Worm (Caenorhabditis elegans): ENCODE data around the gene ppk-3.
A peak's percentile ranks its signal among the peaks of the same experiment; 100 is the strongest.

The ppk-3 gene

DNA sequence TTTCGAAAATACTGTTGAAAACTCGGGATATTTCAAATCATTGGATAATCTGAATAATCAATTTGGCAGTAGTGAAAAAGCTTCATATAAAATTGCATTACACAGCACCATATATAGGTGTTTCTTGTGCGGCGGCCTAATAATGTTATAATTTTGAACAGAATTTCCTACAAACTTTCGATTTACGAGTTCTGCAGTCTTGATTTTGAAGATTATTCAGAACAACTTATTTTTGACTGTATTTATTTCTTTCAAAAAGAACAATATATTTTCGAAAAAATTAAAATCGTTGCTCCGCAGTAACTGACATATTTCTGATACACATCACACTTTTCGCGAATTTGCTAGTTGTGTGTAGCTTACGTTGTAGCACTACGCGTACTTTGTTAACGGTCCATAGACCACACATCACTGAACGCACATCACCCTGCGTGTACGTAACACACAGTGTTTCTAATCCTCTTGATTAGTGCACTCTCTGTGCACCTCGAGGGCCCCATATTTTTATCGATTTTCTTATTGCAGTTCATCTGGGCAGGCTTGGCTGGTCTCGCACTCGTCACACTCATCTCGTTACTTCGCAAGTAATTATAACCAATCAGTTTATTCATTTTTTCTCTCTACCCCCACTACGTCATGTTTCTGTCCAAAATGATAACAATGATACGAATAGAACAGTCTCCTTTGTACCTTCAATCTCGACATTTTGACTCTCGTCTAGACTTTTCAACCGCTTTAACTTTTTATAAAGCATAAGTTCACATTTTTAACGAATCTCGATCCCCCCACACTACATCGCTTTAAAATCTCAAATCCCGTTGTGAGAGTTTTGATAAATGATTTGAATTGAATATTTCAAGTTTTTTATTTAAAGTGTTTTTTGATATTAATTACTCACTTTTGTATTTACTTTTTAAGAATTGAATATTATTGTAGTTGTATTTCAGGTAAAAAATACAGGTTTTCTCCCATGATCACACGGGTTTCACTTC, 15.4 kb upstream of the ppk-3 start, which contains the start of the genes F11C1.1 and vwa-8 (continued):
- TF ChIP-seq nhr-23 (tag; optimal IDR thresholded peaks at IDR 0.05) (no peak), crh-2 (tag; optimal IDR thresholded peaks at IDR 0.05) (peak; percentile 50), aly-2 (tag; optimal IDR thresholded peaks at IDR 0.05) (no peak), F13H6.1 (tag; optimal IDR thresholded peaks at IDR 0.05) (peak; percentile 58)

DNA sequence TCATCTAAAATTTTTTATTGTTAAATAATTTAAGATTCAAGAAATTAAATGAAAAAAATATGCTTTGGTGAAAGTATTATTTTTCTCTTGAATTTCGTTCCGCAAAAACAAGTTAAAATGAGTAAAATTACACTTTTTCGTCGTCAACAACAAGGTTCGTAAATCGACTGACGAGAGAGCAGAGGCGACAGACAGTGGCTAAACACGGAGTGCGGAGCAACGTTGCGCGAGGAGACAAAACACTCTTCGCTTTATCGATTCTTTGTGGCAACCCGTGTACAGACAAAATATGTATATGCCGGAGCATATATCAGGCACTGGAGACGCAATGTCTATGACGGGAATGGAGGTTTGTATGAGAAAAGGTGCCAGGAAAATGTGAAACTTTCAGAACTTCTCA, 13.8 kb upstream of the ppk-3 start, which contains the start of gene F11C1.7:
F11C1.7 (plus strand) TSS at position 140 of the 400 bp plus-strand sequence.
- TF ChIP-seq lin-13 (GFP tag; optimal IDR thresholded peaks at IDR 0.05) (no peak), nhr-129 (tag; optimal IDR thresholded peaks at IDR 0.05) (peak; percentile 40), nhr-25 (tag; optimal IDR thresholded peaks at IDR 0.05) (peak; percentile 42), unc-39 (tag; optimal IDR thresholded peaks at IDR 0.05) (no peak), crh-2 (tag; optimal IDR thresholded peaks at IDR 0.05) (peak; percentile 23), lin-39 (tag; optimal IDR thresholded peaks at IDR 0.05) (no peak), zag-1 (tag; optimal IDR thresholded peaks at IDR 0.05) (no peak), ztf-1 (GFP tag; conservative IDR thresholded peaks at IDR 0.05) (no peak), nhr-6 (tag; optimal IDR thresholded peaks at IDR 0.05) (no peak), nhr-10 (tag; optimal IDR thresholded peaks at IDR 0.05) (no peak), C34F6.9 (tag; optimal IDR thresholded peaks at IDR 0.05) (peak; percentile 26), fos-1 (tag; optimal IDR thresholded peaks at IDR 0.05) (no peak), mdl-1 (tag; optimal IDR thresholded peaks at IDR 0.05) (no peak), egl-27 (tag; optimal IDR thresholded peaks at IDR 0.05) (no peak), lsy-2 (tag; optimal IDR thresholded peaks at IDR 0.05) (peak in 1 of 2 experiments; percentile 41)

DNA sequence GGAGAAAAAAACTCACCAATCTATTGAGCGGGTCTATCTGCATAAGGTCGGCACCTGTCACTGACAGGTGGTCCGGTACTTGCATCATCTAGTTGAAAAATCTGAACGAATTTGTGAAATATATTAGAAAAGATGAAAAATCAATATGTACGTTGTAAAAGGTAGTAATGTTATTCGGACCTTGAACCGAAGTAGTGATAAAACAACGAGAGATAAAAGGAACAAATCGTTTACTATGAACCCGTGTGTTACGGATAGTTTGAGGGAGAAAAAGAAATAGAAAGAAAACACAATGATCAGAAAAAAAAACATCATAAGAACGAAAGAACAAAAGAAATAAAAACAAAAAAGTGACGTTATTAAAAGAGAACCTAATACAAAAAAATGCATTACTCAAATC, 11.7 kb upstream of the ppk-3 start, which contains the start of gene mff-1:
mff-1 (minus strand) TSS at position 101 of the 400 bp plus-strand sequence.
- TF ChIP-seq blmp-1 (tag; optimal IDR thresholded peaks at IDR 0.05; ENCODE audit: insufficient read depth) (no peak), R02D3.7 (tag; optimal IDR thresholded peaks at IDR 0.05) (no peak), nhr-129 (tag; optimal IDR thresholded peaks at IDR 0.05) (no peak), elt-1 (tag; optimal IDR thresholded peaks at IDR 0.05) (no peak), unc-62 (GFP tag; optimal IDR thresholded peaks at IDR 0.05) (no peak), nhr-12 (tag; optimal IDR thresholded peaks at IDR 0.05) (no peak), unc-55 (GFP tag; optimal IDR thresholded peaks at IDR 0.05) (no peak)

DNA sequence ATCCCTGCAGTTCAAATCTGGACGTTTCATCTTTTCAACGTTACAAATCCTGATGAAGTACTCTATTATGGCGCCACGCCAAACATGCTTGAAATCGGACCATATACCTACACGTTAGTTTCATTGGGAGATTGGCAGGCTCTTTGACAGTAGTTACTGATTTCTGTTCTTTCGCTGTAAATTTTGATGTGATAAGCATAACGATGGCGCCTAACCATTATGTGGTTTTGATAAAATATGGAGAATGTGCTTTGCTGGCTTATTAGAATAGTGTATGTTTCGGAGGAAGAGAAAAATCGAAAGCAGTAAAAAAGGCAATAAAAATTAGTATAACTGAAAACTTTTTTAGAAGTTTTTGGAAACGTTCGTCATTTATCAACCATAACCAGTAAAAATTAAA, 7.3 kb upstream of the ppk-3 start:
- TF ChIP-seq fos-1 (tag; optimal IDR thresholded peaks at IDR 0.05), result peak; percentile 25
- TF ChIP-seq ZK546.5 (tag; optimal IDR thresholded peaks at IDR 0.05), result no peak

DNA sequence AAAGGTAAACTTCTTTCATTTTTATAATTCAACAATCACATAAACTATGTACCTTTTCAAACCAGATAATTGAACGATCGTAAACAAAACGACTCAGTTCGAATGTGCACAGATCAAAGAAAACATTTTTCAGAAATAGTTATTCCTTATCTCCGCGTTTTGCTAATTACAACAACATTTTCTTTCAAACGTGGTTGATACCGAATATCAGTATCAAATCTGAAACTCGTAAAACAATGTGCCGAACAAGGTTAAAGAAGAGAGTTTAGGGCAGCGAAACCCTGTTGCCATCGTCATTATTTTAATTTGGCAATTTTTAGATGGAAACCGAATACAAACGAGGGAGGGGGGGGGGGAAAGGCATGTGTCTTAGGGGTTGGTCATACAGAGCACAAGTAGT, 5.9 kb upstream of the ppk-3 start, which contains the start of gene scav-4:
scav-4 (plus strand) TSS at position 383 of the 400 bp plus-strand sequence.
- TF ChIP-seq skn-1 (tag; optimal IDR thresholded peaks at IDR 0.05) (no peak), dmd-4 (tag; optimal IDR thresholded peaks at IDR 0.05) (no peak), mbf-1 (tag; optimal IDR thresholded peaks at IDR 0.05) (no peak), crh-2 (tag; optimal IDR thresholded peaks at IDR 0.05) (peak; percentile 54), sma-9 (GFP tag; optimal IDR thresholded peaks at IDR 0.05) (peak; percentile 13), sma-9 (tag; optimal IDR thresholded peaks at IDR 0.05) (no peak), fos-1 (tag; optimal IDR thresholded peaks at IDR 0.05) (peak; percentile 42), ztf-11 (tag; optimal IDR thresholded peaks at IDR 0.05) (no peak), nhr-12 (tag; optimal IDR thresholded peaks at IDR 0.05) (no peak), aly-2 (tag; optimal IDR thresholded peaks at IDR 0.05) (no peak)

DNA sequence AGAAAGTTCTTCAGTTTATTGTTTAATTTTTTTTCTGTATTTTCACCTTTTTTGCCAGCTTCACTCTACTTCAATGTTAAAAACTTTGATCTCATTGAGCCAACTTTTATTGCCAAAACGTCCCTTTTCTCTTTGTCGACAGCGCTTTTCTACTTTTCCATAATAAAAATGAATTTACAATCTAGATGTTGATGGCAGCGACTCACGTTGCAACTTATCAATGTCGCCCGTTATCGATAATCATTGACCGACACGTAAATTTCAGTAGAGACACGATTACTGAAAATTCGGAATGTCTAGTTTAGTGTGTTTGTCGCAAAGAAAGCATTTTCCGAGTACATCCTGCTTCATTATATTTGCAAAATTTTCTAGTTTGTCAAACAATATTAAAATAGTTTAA, 4.3 kb upstream of the ppk-3 start:
- TF ChIP-seq skn-1 (tag; optimal IDR thresholded peaks at IDR 0.05), result no peak
- TF ChIP-seq ztf-11 (tag; optimal IDR thresholded peaks at IDR 0.05), result no peak
- TF ChIP-seq ztf-4 (tag; optimal IDR thresholded peaks at IDR 0.05), result no peak
- TF ChIP-seq ama-1 (optimal IDR thresholded peaks at IDR 0.05), result no peak
- TF ChIP-seq nhr-77 (tag; optimal IDR thresholded peaks at IDR 0.05), result no peak
- TF ChIP-seq fos-1 (tag; optimal IDR thresholded peaks at IDR 0.05), result peak; percentile 64
- peak; percentile 11 for TF ChIP-seq sma-9 (GFP tag; optimal IDR thresholded peaks at IDR 0.05)
- no peak for TF ChIP-seq sma-9 (tag; optimal IDR thresholded peaks at IDR 0.05)
- no peak for TF ChIP-seq unc-55 (GFP tag; optimal IDR thresholded peaks at IDR 0.05)
- TF ChIP-seq mab-5 (tag; optimal IDR thresholded peaks at IDR 0.05), result no peak

Measured in whole organism, L2 larva.